Fruit fly (Drosophila melanogaster) whole organism, prepupa: ENCODE results near the gene CG42717.

ENCODE experiments used
- CG10669 ChIP-seq: fragments of 200-800 bp; sonication (Bioruptor generic); optimal IDR thresholded peaks from 3 replicates; lab custom pipeline; 2018; ENCODE audit warnings: missing biosample characterization, mild to moderate bottlenecking, missing genetic modification characterization, moderate library complexity
- CG11294 ChIP-seq: fragments of 200-800 bp; sonication (Bioruptor generic); IDR thresholded peaks from 2 replicates; pipeline ENCODE4 v1.3.6; 2022; ENCODE audit warnings: missing biosample characterization, missing genetic modification characterization
- CG11902 ChIP-seq: fragments of 200-800 bp; sonication (Bioruptor generic); optimal IDR thresholded peaks from 3 replicates; lab custom pipeline; 2016; ENCODE audit warnings: missing biosample characterization, missing genetic modification characterization
- CG15336 ChIP-seq: fragments of 200-800 bp; sonication (Bioruptor generic); IDR thresholded peaks from 2 replicates; pipeline ENCODE4 v1.3.6; 2022; ENCODE audit warnings: missing biosample characterization, missing genetic modification characterization
- CG1621 ChIP-seq: fragments of 200-800 bp; sonication (Bioruptor generic); optimal IDR thresholded peaks from 3 replicates; lab custom pipeline; 2018; ENCODE audit warnings: missing biosample characterization, mild to moderate bottlenecking, missing genetic modification characterization
- CG16779 ChIP-seq: fragments of 200-800 bp; sonication (Bioruptor generic); optimal IDR thresholded peaks from 3 replicates; lab custom pipeline; 2017; ENCODE audit warnings: missing biosample characterization, mild to moderate bottlenecking, missing genetic modification characterization
- CG3032 ChIP-seq: fragments of 200-800 bp; optimal IDR thresholded peaks from 2 replicates; lab custom pipeline; 2019; ENCODE audit warnings: missing biosample characterization, mild to moderate bottlenecking, missing genetic modification characterization, moderate library complexity
- CG31627 ChIP-seq: fragments of 200-800 bp; sonication (Bioruptor generic); optimal IDR thresholded peaks from 3 replicates; lab custom pipeline; 2016; ENCODE audit warnings: missing biosample characterization, missing genetic modification characterization
- CG34406 ChIP-seq: fragments of 200-800 bp; sonication (Bioruptor generic); optimal IDR thresholded peaks from 3 replicates; lab custom pipeline; 2016; ENCODE audit warnings: missing biosample characterization, missing genetic modification characterization
- CG3919 ChIP-seq: fragments of 200-800 bp; sonication (Bioruptor generic); optimal IDR thresholded peaks from 3 replicates; lab custom pipeline; 2016; ENCODE audit warnings: missing biosample characterization, missing genetic modification characterization
- CG4318 ChIP-seq: fragments of 200-800 bp; sonication (Bioruptor generic); optimal IDR thresholded peaks from 3 replicates; lab custom pipeline; 2017; ENCODE audit warnings: missing biosample characterization, mild to moderate bottlenecking, missing genetic modification characterization
- CG6163 ChIP-seq: fragments of 200-800 bp; sonication (Bioruptor generic); IDR thresholded peaks from 3 replicates; pipeline ENCODE4 v1.3.6; 2022; ENCODE audit warnings: missing biosample characterization, missing genetic modification characterization
- CG6276 ChIP-seq: fragments of 200-800 bp; sonication (Bioruptor generic); optimal IDR thresholded peaks from 2 replicates; lab custom pipeline; 2017; ENCODE audit warnings: missing biosample characterization, mild to moderate bottlenecking, missing genetic modification characterization
- CG6808 ChIP-seq: fragments of 200-800 bp; sonication (Bioruptor generic); optimal IDR thresholded peaks from 3 replicates; lab custom pipeline; 2017; ENCODE audit warnings: missing biosample characterization, missing genetic modification characterization, mild to moderate bottlenecking, moderate library complexity, missing genetic modification reagents
- CG6854 ChIP-seq: fragments of 200-800 bp; sonication (Bioruptor generic); optimal IDR thresholded peaks from 2 replicates; lab custom pipeline; 2017; ENCODE audit warnings: missing biosample characterization, mild to moderate bottlenecking, missing genetic modification characterization
- CG7368 ChIP-seq: fragments of 200-800 bp; sonication (Bioruptor generic); optimal IDR thresholded peaks from 3 replicates; lab custom pipeline; 2016; ENCODE audit warnings: missing biosample characterization, missing genetic modification characterization
- CG8119 ChIP-seq: fragments of 200-800 bp; sonication (Bioruptor generic); IDR thresholded peaks from 3 replicates; pipeline ENCODE4 v1.3.6; 2022; ENCODE audit warnings: missing biosample characterization, missing genetic modification characterization
- CG8319 ChIP-seq: fragments of 200-800 bp; sonication (Bioruptor generic); optimal IDR thresholded peaks from 3 replicates; lab custom pipeline; 2016; ENCODE audit warnings: missing biosample characterization, missing genetic modification characterization
- CG8632 ChIP-seq: fragments of 200-800 bp; sonication (Bioruptor generic); optimal IDR thresholded peaks from 3 replicates; lab custom pipeline; 2016; ENCODE audit warnings: missing biosample characterization, missing genetic modification characterization
- Eip78C ChIP-seq: fragments of 200-800 bp; sonication (Bioruptor generic); peaks from one replicate; lab custom pipeline; 2016; ENCODE audit warnings: missing biosample characterization, missing genetic modification characterization
- Eip93F ChIP-seq: fragments of 200-800 bp; sonication (Bioruptor generic); optimal IDR thresholded peaks from 2 replicates; lab custom pipeline; 2016; ENCODE audit warnings: missing biosample characterization, mild to moderate bottlenecking, missing genetic modification characterization
- Ets21C ChIP-seq: fragments of 200-800 bp; sonication (Bioruptor generic); optimal IDR thresholded peaks from 3 replicates; lab custom pipeline; 2016; ENCODE audit warnings: missing biosample characterization, missing genetic modification characterization
- Ets96B ChIP-seq: fragments of 200-800 bp; optimal IDR thresholded peaks from 2 replicates; lab custom pipeline; 2019; ENCODE audit warnings: missing biosample characterization, mild to moderate bottlenecking, missing genetic modification characterization, moderate library complexity
- Gug ChIP-seq: fragments of 200-800 bp; sonication (Bioruptor generic); IDR thresholded peaks from 2 replicates; pipeline ENCODE4 v1.3.6; 2022; ENCODE audit warnings: missing biosample characterization, missing genetic modification characterization
- Hr38 ChIP-seq: sonication (Bioruptor generic); optimal IDR thresholded peaks from 2 replicates; lab custom pipeline; 2016; ENCODE audit warnings: missing biosample characterization, missing genetic modification characterization
- Hr39 ChIP-seq: fragments of 200-800 bp; sonication (Bioruptor generic); optimal IDR thresholded peaks from 2 replicates; lab custom pipeline; 2016; ENCODE audit warnings: missing biosample characterization, missing genetic modification characterization
- Lpt ChIP-seq: fragments of 200-800 bp; sonication (Bioruptor generic); optimal IDR thresholded peaks from 3 replicates; lab custom pipeline; 2016; ENCODE audit warnings: missing biosample characterization, missing genetic modification characterization
- Met ChIP-seq: fragments of 200-800 bp; sonication (Bioruptor generic); optimal IDR thresholded peaks from 3 replicates; lab custom pipeline; 2016; ENCODE audit warnings: missing biosample characterization, missing genetic modification characterization
- Sox102F ChIP-seq: fragments of 200-800 bp; sonication (Bioruptor generic); optimal IDR thresholded peaks from 2 replicates; lab custom pipeline; 2016; ENCODE audit warnings: missing biosample characterization, mild to moderate bottlenecking, missing genetic modification characterization
- Sox15 ChIP-seq: fragments of 200-800 bp; sonication (Bioruptor generic); optimal IDR thresholded peaks from 3 replicates; lab custom pipeline; 2016; ENCODE audit warnings: missing biosample characterization, missing genetic modification characterization
- achi ChIP-seq: fragments of 200-800 bp; sonication (Bioruptor generic); optimal IDR thresholded peaks from 3 replicates; lab custom pipeline; 2016; ENCODE audit warnings: missing biosample characterization, missing genetic modification characterization
- acj6 ChIP-seq: fragments of 200-800 bp; sonication (Bioruptor generic); optimal IDR thresholded peaks from 3 replicates; lab custom pipeline; 2016; ENCODE audit warnings: missing biosample characterization, missing genetic modification characterization
- cyc ChIP-seq: fragments of 200-800 bp; sonication (Bioruptor generic); optimal IDR thresholded peaks from 3 replicates; lab custom pipeline; 2016; ENCODE audit warnings: missing biosample characterization, missing genetic modification characterization
- dac ChIP-seq: fragments of 200-800 bp; sonication (Bioruptor generic); optimal IDR thresholded peaks from 2 replicates; lab custom pipeline; 2017; ENCODE audit warnings: missing biosample characterization, mild to moderate bottlenecking, missing genetic modification characterization
- dsx ChIP-seq: fragments of 200-800 bp; optimal IDR thresholded peaks from 3 replicates; lab custom pipeline; 2019; ENCODE audit warnings: missing biosample characterization, mild to moderate bottlenecking, missing genetic modification characterization, moderate library complexity; ENCODE audit not compliant: poor library complexity, severe bottlenecking
- eg ChIP-seq: fragments of 200-800 bp; sonication (Bioruptor generic); IDR thresholded peaks from 3 replicates; pipeline ENCODE4 v1.3.6; 2022; ENCODE audit warnings: missing biosample characterization, missing genetic modification characterization
- esn ChIP-seq: fragments of 200-800 bp; sonication (Bioruptor generic); optimal IDR thresholded peaks from 2 replicates; lab custom pipeline; 2016; ENCODE audit warnings: missing biosample characterization, mild to moderate bottlenecking, missing genetic modification characterization, moderate library complexity
- fd59A ChIP-seq: fragments of 200-800 bp; sonication (Bioruptor generic); optimal IDR thresholded peaks from 2 replicates; lab custom pipeline; 2017; ENCODE audit warnings: missing biosample characterization, mild to moderate bottlenecking, missing genetic modification characterization, missing genetic modification reagents
- fkh ChIP-seq: fragments of 200-800 bp; sonication (Bioruptor generic); optimal IDR thresholded peaks from 3 replicates; lab custom pipeline; 2017; ENCODE audit warnings: missing biosample characterization, mild to moderate bottlenecking, missing genetic modification characterization, moderate library complexity
- pdm3 ChIP-seq: fragments of 200-800 bp; sonication (Bioruptor generic); optimal IDR thresholded peaks from 3 replicates; lab custom pipeline; 2016; ENCODE audit warnings: missing biosample characterization, missing genetic modification characterization
- svp ChIP-seq: fragments of 200-800 bp; sonication (Bioruptor generic); peaks from one replicate; lab custom pipeline; 2016; ENCODE audit warnings: missing biosample characterization, missing genetic modification characterization
- topi ChIP-seq: fragments of 200-800 bp; sonication (Bioruptor generic); optimal IDR thresholded peaks from 3 replicates; lab custom pipeline; 2016; ENCODE audit warnings: missing biosample characterization, missing genetic modification characterization
- vri ChIP-seq: fragments of 200-800 bp; sonication (Bioruptor generic); optimal IDR thresholded peaks from 3 replicates; lab custom pipeline; 2016; ENCODE audit warnings: missing biosample characterization, mild to moderate bottlenecking, missing genetic modification characterization

CG42717 gene

DNA sequence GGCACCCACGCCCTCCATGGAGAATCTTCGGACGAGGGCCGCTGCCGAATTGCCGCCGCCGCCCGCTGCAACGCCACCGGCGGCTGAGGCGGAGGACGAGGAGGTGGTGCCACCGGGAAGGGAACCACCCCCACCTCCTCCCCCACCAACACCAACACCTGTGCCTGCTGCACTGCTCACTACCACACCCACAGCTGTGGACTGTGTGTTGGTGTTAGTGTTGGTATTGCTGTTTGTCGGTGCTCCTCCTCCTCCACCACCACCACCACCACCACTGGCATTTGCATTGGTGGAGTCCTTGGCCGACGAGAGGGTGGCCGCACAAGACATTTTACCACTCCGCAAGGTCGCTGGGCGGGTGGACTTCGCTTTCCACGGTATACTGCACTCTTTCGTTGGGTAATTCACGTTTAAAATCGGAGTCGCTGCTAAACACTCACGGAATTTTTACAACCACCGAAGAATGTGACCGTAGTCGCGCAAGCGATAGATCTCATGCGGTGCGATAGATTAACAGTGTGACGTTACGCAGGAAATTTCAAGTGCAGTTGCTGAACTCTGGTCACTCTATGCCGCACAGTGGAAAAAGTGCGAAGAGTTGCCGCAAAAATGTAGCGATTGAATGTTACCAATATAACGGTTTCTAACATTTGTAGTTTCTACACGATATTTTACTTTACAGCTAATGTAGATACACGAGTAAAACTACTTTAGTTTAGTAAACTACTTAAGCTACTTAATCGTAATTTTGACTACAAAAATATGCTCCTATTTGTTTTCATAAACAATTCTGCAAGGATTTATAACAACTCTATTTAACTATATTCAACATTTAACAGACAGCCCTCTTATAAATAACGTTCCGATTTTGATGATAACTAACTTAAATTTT is 21.4 kb downstream of the CG42717 start, which contains the start of gene mib1 (continued):
- TF ChIP-seq fkh: peak; percentile 24
- peak; percentile 66 for TF ChIP-seq CG6808 (GFP tag; lab: Kevin White, UChicago)
- TF ChIP-seq fd59A: peak; percentile 4
- peak; percentile 5 for TF ChIP-seq acj6 (GFP tag; lab: Kevin White, UChicago)
- TF ChIP-seq CG8319 (GFP tag; lab: Kevin White, UChicago): peak; percentile 36
- TF ChIP-seq CG3032 (tag; lab: Kevin White, UChicago): no peak
- no peak for TF ChIP-seq esn
- no peak for TF ChIP-seq pdm3 (GFP tag; lab: Kevin White, UChicago)
- TF ChIP-seq, all 60 proteins: peak for 24

DNA sequence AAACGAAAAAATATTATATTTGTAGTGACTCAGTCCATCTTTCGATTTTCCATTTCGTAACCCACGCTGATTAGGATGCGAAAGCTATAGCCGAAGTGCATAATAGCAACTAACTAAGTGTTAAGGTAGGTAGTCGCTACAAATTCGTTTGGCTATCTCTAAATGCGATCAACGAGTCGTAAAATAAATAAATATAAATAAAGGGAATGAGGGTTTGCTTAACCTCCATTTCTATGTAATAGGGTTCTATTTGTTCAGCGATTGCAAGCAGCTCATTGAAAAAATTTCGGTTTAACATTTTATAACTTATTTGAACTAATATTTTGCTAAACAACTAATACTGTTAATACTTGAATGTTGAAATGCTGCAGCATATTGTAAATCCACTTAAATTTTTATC is 22.8 kb downstream of the CG42717 start:
- TF ChIP-seq fkh (peak; percentile 11), fd59A (no peak)
- TF ChIP-seq, all 60 proteins: peak for 1

DNA sequence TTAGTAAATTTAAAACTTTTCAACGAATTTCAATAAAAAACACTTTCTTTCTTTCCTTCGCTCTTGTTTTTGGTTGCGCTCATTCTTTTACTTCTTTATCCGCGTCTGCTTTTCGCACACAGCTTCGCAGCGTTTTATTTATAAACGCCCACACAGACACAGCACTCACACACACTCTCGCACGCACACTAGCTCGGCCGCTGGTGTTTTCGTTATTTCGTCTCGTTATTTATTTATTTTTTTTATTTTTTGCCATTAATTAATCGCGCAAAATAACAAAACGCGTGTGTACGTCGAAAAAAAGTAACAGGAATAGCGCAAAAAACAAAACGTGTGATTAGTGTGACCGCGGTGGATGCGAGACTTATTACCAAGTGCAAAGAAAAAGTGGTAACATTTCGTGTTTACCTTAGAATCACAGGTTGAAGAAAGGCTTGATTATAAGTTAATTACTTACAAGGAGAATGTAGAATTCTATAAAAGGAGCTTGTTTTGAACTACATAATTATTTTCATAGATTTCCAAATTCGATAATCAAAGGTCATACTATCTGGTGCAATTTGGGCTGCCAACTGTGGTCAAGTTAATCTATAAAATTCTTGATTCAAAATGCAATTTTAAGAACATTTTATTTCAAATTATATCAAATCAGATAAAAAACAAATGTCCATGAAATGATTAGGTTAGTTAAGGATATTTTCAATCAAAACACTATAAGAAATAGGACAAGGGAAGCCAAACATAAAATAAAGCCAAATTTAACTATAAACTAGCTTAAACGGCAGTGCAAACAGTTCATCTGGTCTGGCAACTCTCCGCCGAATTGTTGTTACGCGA is 28.4 kb downstream of the CG42717 start, which contains the start of the genes hzg and mRpS31:
hzg (minus strand) TSS at position 336 of the 837 bp plus-strand sequence.
mRpS31 (plus strand) TSS at position 793 of the 837 bp plus-strand sequence.
- TF ChIP-seq Sox102F (GFP tag; lab: Kevin White, UChicago): peak; percentile 65
- peak; percentile 50 for TF ChIP-seq topi (GFP tag; lab: Kevin White, UChicago)
- TF ChIP-seq CG1621 (tag; lab: Kevin White, UChicago): peak; percentile 80
- peak; percentile 83 for TF ChIP-seq CG6163 (GFP tag; lab: Robert Waterston, UW)
- peak; percentile 74; the same call in 2 of the 3 replicates for TF ChIP-seq CG8119 (GFP tag; lab: Robert Waterston, UW)
- peak; percentile 93 for TF ChIP-seq CG16779 (tag; lab: Kevin White, UChicago)
- TF ChIP-seq achi (GFP tag; lab: Kevin White, UChicago): peak; percentile 36
- peak; percentile 24 for TF ChIP-seq cyc (GFP tag; lab: Kevin White, UChicago)
- TF ChIP-seq Ets21C (GFP tag; lab: Kevin White, UChicago): peak; percentile 45
- peak; percentile 69 for TF ChIP-seq pdm3 (GFP tag; lab: Kevin White, UChicago)
- TF ChIP-seq dsx: peak; percentile 46
- peak; percentile 44 for TF ChIP-seq CG3919
- TF ChIP-seq CG15336: peak; percentile 66
- TF ChIP-seq Gug: no peak
- TF ChIP-seq Eip78C (GFP tag; lab: Kevin White, UChicago): peak; percentile 89
- TF ChIP-seq CG4318 (GFP tag; lab: Kevin White, UChicago): no peak
- TF ChIP-seq CG31627 (GFP tag; lab: Kevin White, UChicago): peak; percentile 64
- no peak for TF ChIP-seq CG8319 (GFP tag; lab: Kevin White, UChicago)
- peak; percentile 48 for TF ChIP-seq Hr39
- TF ChIP-seq acj6 (GFP tag; lab: Kevin White, UChicago): peak; percentile 57
- TF ChIP-seq Met: peak; percentile 48
- peak; percentile 70 for TF ChIP-seq vri
- peak; percentile 89 for TF ChIP-seq CG6276 (GFP tag; lab: Kevin White, UChicago)
- TF ChIP-seq CG7368 (GFP tag; lab: Kevin White, UChicago): no peak
- peak; percentile 42 for TF ChIP-seq esn
- TF ChIP-seq CG8632 (GFP tag; lab: Kevin White, UChicago): peak; percentile 12
- TF ChIP-seq CG34406: peak; percentile 3
- no peak for TF ChIP-seq Lpt
- peak; percentile 73 for TF ChIP-seq svp (GFP tag; lab: Kevin White, UChicago)
- TF ChIP-seq CG6854 (GFP tag; lab: Kevin White, UChicago): peak; percentile 58
- TF ChIP-seq fd59A: peak; percentile 2
- peak; percentile 14 for TF ChIP-seq CG11902 (GFP tag; lab: Kevin White, UChicago)
- peak; percentile 53 for TF ChIP-seq CG10669 (GFP tag; lab: Kevin White, UChicago)
- no peak for TF ChIP-seq Hr38 (GFP tag; lab: Kevin White, UChicago)
- peak; percentile 37 for TF ChIP-seq dac
- TF ChIP-seq fkh: peak; percentile 53
- TF ChIP-seq Ets96B: peak; percentile 36
- peak; percentile 83 for TF ChIP-seq eg (GFP tag; lab: Robert Waterston, UW)
- TF ChIP-seq Sox15 (GFP tag; lab: Kevin White, UChicago): no peak
- no peak for TF ChIP-seq CG11294 (GFP tag; lab: Robert Waterston, UW)
- TF ChIP-seq Eip93F: no peak
